Worm (Caenorhabditis elegans) whole organism, mixed stage, embryonic: ENCODE data around the gene pitr-2.

Experiments
- M03D4.4 ChIP-seq: sonication (generic microtip); optimal IDR thresholded peaks from 2 replicates; lab custom pipeline; 2017; ENCODE audit warnings: mild to moderate bottlenecking, missing genetic modification characterization, missing compliant biosample characterization
- bed-3 ChIP-seq: fragments of 200-800 bp; sonication (Bioruptor generic); optimal IDR thresholded peaks from 3 replicates; lab custom pipeline; 2018; ENCODE audit warnings: mild to moderate bottlenecking, missing genetic modification characterization, moderate library complexity, missing compliant biosample characterization
- blmp-1 ChIP-seq: fragments of 150-350 bp; optimal IDR thresholded peaks from 2 replicates; lab custom pipeline; 2014; ENCODE audit warnings: missing biosample characterization, missing genetic modification characterization
- ceh-39 ChIP-seq: fragments of 150-350 bp; optimal IDR thresholded peaks from 2 replicates; lab custom pipeline; 2014; ENCODE audit warnings: missing biosample characterization, missing genetic modification characterization
- ceh-43 ChIP-seq: fragments of 200-800 bp; sonication (Bioruptor generic); optimal IDR thresholded peaks from 2 replicates; lab custom pipeline; 2018; ENCODE audit warnings: mild to moderate bottlenecking, missing genetic modification characterization, moderate library complexity, missing compliant biosample characterization
- ceh-83 ChIP-seq: fragments of 200-800 bp; sonication (Bioruptor generic); optimal IDR thresholded peaks from 2 replicates; lab custom pipeline; 2018; ENCODE audit warnings: mild to moderate bottlenecking, missing genetic modification characterization, missing compliant biosample characterization
- ces-1 ChIP-seq: fragments of 150-350 bp; optimal IDR thresholded peaks from 2 replicates; lab custom pipeline; 2014; ENCODE audit warnings: missing biosample characterization, missing genetic modification reagents, missing genetic modification characterization
- cnd-1 ChIP-seq: fragments of 200-800 bp; sonication (Bioruptor generic); optimal IDR thresholded peaks from 2 replicates; lab custom pipeline; 2018; ENCODE audit warnings: mild to moderate bottlenecking, missing genetic modification characterization, missing compliant biosample characterization
- drap-1 ChIP-seq: fragments of 200-800 bp; sonication (Bioruptor generic); optimal IDR thresholded peaks from 3 replicates; lab custom pipeline; 2018; ENCODE audit warnings: mild to moderate bottlenecking, missing genetic modification characterization, missing compliant biosample characterization
- elt-1 ChIP-seq: sonication (generic microtip); optimal IDR thresholded peaks from 2 replicates; lab custom pipeline; 2017; ENCODE audit warnings: missing genetic modification characterization, mild to moderate bottlenecking, missing compliant biosample characterization, antibody characterized with exemption, moderate library complexity, borderline replicate concordance; ENCODE audit not compliant: insufficient read depth
- elt-3 ChIP-seq: fragments of 150-350 bp; optimal IDR thresholded peaks from 2 replicates; lab custom pipeline; 2014; ENCODE audit warnings: missing biosample characterization, missing genetic modification characterization
- flh-1 ChIP-seq: fragments of 200-800 bp; sonication (Bioruptor generic); optimal IDR thresholded peaks from 2 replicates; lab custom pipeline; 2018; ENCODE audit warnings: mild to moderate bottlenecking, missing genetic modification characterization, moderate library complexity, missing compliant biosample characterization
- ham-2 ChIP-seq: fragments of 200-800 bp; sonication (Bioruptor generic); optimal IDR thresholded peaks from 2 replicates; lab custom pipeline; 2018; ENCODE audit warnings: mild to moderate bottlenecking, missing genetic modification characterization, missing compliant biosample characterization
- hlh-1 ChIP-seq: fragments of 150-350 bp; optimal IDR thresholded peaks from 2 replicates; lab custom pipeline; 2014; ENCODE audit warnings: missing biosample characterization, missing genetic modification reagents, missing genetic modification characterization
- lin-13 ChIP-seq: fragments of 150-350 bp; optimal IDR thresholded peaks from 2 replicates; lab custom pipeline; 2014; ENCODE audit warnings: missing biosample characterization, missing genetic modification characterization
- lsy-2 ChIP-seq: fragments of 150-350 bp; optimal IDR thresholded peaks from 2 replicates; lab custom pipeline; 2014; ENCODE audit warnings: missing biosample characterization, missing genetic modification characterization
- mab-5 ChIP-seq: fragments of 150-350 bp; optimal IDR thresholded peaks from 2 replicates; lab custom pipeline; 2014; ENCODE audit warnings: missing biosample characterization, missing genetic modification characterization
- mls-2 ChIP-seq: sonication (generic microtip); optimal IDR thresholded peaks from 2 replicates; lab custom pipeline; 2016; ENCODE audit warnings: mild to moderate bottlenecking, missing genetic modification characterization, moderate library complexity, missing compliant biosample characterization
- nhr-12 ChIP-seq: fragments of 150-350 bp; optimal IDR thresholded peaks from 2 replicates; lab custom pipeline; 2014; ENCODE audit warnings: missing biosample characterization, missing genetic modification characterization
- nhr-2 ChIP-seq: fragments of 150-350 bp; optimal IDR thresholded peaks from 2 replicates; lab custom pipeline; 2014; ENCODE audit warnings: missing biosample characterization, missing genetic modification characterization
- nhr-28 ChIP-seq: fragments of 150-350 bp; optimal IDR thresholded peaks from 2 replicates; lab custom pipeline; 2014; ENCODE audit warnings: missing biosample characterization, missing genetic modification characterization
- nhr-76 ChIP-seq: sonication (generic microtip); optimal IDR thresholded peaks from 2 replicates; lab custom pipeline; 2017; ENCODE audit warnings: missing biosample characterization, missing genetic modification characterization
- pha-4 ChIP-seq: fragments of 150-350 bp; optimal IDR thresholded peaks from 2 replicates; lab custom pipeline; 2018; ENCODE audit warnings: missing biosample characterization, missing genetic modification reagents, missing genetic modification characterization
- snpc-4 ChIP-seq: fragments of 150-350 bp; optimal IDR thresholded peaks from 2 replicates; lab custom pipeline; 2014; ENCODE audit warnings: missing biosample characterization, missing genetic modification characterization
- sptf-1 ChIP-seq: sonication (generic microtip); optimal IDR thresholded peaks from 2 replicates; lab custom pipeline; 2017; ENCODE audit warnings: mild to moderate bottlenecking, missing genetic modification characterization, moderate library complexity, missing compliant biosample characterization
- tbx-8 ChIP-seq: fragments of 200-800 bp; sonication (Bioruptor generic); optimal IDR thresholded peaks from 2 replicates; lab custom pipeline; 2018; ENCODE audit warnings: mild to moderate bottlenecking, missing genetic modification characterization, moderate library complexity, missing compliant biosample characterization
- unc-120 ChIP-seq: sonication (generic microtip); optimal IDR thresholded peaks from 2 replicates; lab custom pipeline; 2017; ENCODE audit warnings: missing genetic modification characterization, missing compliant biosample characterization; ENCODE audit not compliant: poor library complexity, severe bottlenecking
- unc-39 ChIP-seq: fragments of 150-350 bp; optimal IDR thresholded peaks from 2 replicates; lab custom pipeline; 2014; ENCODE audit warnings: missing biosample characterization, missing genetic modification characterization
- unc-62 ChIP-seq: fragments of 150-350 bp; optimal IDR thresholded peaks from 2 replicates; lab custom pipeline; 2014; ENCODE audit warnings: missing biosample characterization, missing genetic modification reagents, missing genetic modification characterization
- zip-8 ChIP-seq: fragments of 150-350 bp; optimal IDR thresholded peaks from 2 replicates; lab custom pipeline; 2014; ENCODE audit warnings: missing biosample characterization, missing genetic modification characterization

Gene pitr-2

ce11 chrV:9146849-9147557 lies 9.5 kb upstream of the pitr-2 start, which contains the start of gene spl-2:
TSS of gene spl-2 (minus strand) at chrV:9146899.
- TF ChIP-seq lin-13 (no peak), ces-1 (GFP tag; lab: Kevin White, UChicago) (no peak), elt-1 (tag; lab: Kevin White, UChicago) (peak; percentile 72)

DNA sequence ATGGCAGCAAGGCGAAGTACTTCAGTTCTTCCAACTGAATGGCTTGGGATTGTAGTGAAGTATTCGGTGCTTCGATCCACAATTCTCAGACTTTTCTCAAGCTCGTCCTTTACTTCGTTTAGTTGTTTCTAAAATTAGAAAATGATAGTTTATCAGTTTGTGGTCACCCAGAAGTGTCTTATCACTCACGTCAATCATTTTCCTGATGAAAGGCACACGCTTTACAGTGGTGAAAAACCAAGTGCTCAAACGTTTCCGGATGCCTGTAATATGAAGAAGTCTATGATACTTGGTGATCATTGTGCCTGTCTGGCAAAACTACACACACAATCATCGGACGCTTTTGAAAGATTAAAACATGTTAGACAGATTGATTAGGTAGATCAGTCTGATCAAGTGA lies 8.7 kb upstream of the pitr-2 start:
- TF ChIP-seq blmp-1, result no peak
- TF ChIP-seq mls-2 (tag; lab: Kevin White, UChicago), result no peak
- no peak for TF ChIP-seq ceh-39 (tag; lab: Kevin White, UChicago)
- no peak for TF ChIP-seq flh-1
- TF ChIP-seq mab-5 (tag; lab: Kevin White, UChicago), result no peak
- TF ChIP-seq snpc-4 (tag; lab: Kevin White, UChicago), result no peak
- TF ChIP-seq unc-39 (tag; lab: Kevin White, UChicago), result no peak
- no peak for TF ChIP-seq nhr-76 (tag; lab: Kevin White, UChicago)
- TF ChIP-seq, all 35 proteins: peak for 0

ce11 chrV:9143896-9144295 lies 6.4 kb upstream of the pitr-2 start:
- no peak for TF ChIP-seq M03D4.4
- TF ChIP-seq unc-39 (tag; lab: Kevin White, UChicago), result no peak
- TF ChIP-seq mls-2 (tag; lab: Kevin White, UChicago), result no peak
- TF ChIP-seq nhr-12 (tag; lab: Kevin White, UChicago), result no peak
- no peak for TF ChIP-seq bed-3 (GFP tag; lab: Kevin White, UChicago)
- no peak for TF ChIP-seq sptf-1 (tag; lab: Kevin White, UChicago)
- no peak for TF ChIP-seq elt-3 (tag; lab: Kevin White, UChicago)
- TF ChIP-seq snpc-4 (tag; lab: Kevin White, UChicago), result no peak
- TF ChIP-seq nhr-2, result no peak
- TF ChIP-seq nhr-28, result no peak
- no peak for TF ChIP-seq ceh-83
- TF ChIP-seq ceh-39 (tag; lab: Kevin White, UChicago), result no peak
- TF ChIP-seq unc-120 (tag; lab: Kevin White, UChicago), result no peak
- no peak for TF ChIP-seq flh-1
- TF ChIP-seq hlh-1, result no peak
- TF ChIP-seq zip-8 (tag; lab: Kevin White, UChicago), result no peak
- no peak for TF ChIP-seq cnd-1 (tag; lab: Kevin White, UChicago)
- no peak for TF ChIP-seq tbx-8 (GFP tag; lab: Kevin White, UChicago)
- no peak for TF ChIP-seq lsy-2 (tag; lab: Kevin White, UChicago)
- TF ChIP-seq ham-2 (GFP tag; lab: Kevin White, UChicago), result no peak
- TF ChIP-seq, all 35 proteins: peak for 0

- no peak for TF ChIP-seq ham-2 (GFP tag; lab: Kevin White, UChicago)
- TF ChIP-seq drap-1 (GFP tag; lab: Kevin White, UChicago), result no peak
- TF ChIP-seq nhr-12 (tag; lab: Kevin White, UChicago), result no peak
- TF ChIP-seq elt-3 (tag; lab: Kevin White, UChicago), result no peak
- no peak for TF ChIP-seq lsy-2 (tag; lab: Kevin White, UChicago)
- no peak for TF ChIP-seq ceh-39 (tag; lab: Kevin White, UChicago)
- TF ChIP-seq lin-13, result no peak
These were observed 3.8 kb upstream of the pitr-2 start, which contains the start of gene pitr-3 for ce11 chrV:9141297-9141696. TSS of gene pitr-3 (minus strand) at chrV:9141397.

DNA sequence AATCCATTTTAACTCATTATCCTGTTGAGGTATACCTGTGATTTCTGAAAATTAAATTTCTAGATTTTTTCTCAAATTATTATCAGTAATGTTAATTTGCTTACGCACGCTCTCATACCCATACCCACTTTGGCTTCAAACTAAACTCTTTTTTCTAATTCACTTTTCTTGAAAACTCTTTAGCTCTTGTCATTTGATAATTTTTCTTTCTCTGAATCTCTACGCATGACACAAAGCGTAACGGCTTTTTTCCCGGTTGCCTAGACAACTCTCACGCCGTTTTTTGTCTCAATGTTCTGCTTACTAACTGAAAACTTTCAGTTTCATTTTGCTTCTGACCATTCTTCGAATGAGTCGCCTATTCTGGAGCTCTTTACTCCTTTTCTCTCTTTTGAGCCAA lies 3.6 kb downstream of the pitr-2 start, which contains the start of gene B0222.1:
Gene B0222.1, plus strand, starts transcription at position 306 of the 400 bp plus-strand sequence.
- TF ChIP-seq pha-4 (tag; lab: Kevin White, UChicago), result no peak
- no peak for TF ChIP-seq unc-62 (GFP tag; lab: Kevin White, UChicago)
- TF ChIP-seq lsy-2 (tag; lab: Kevin White, UChicago), result no peak
- no peak for TF ChIP-seq flh-1
- no peak for TF ChIP-seq mab-5 (tag; lab: Kevin White, UChicago)
- TF ChIP-seq nhr-76 (tag; lab: Kevin White, UChicago), result no peak
- TF ChIP-seq, all 35 proteins: peak for 0

DNA sequence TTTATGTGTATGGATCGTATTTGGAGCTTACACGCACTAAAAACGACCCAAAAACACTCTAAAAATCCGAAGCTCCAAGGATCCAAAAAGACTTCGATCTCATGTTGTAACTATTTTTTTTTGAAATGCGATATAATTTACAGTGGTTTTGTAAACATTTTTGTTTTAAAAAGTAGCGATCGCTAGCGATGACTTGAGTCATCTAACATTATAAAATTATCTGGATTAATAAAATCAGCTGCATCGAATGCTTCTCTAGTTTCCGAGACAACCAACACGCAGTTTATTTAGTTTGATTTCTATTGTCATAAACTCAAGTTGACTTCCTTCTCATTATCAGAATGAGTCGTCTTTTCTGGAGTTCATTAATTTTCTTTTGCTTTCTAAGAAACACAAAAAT lies 5.5 kb downstream of the pitr-2 start, which contains the start of gene F21C10.1:
Gene F21C10.1, plus strand, starts transcription at position 301 of the 400 bp plus-strand sequence.
- TF ChIP-seq ces-1 (GFP tag; lab: Kevin White, UChicago), result no peak
- TF ChIP-seq snpc-4 (tag; lab: Kevin White, UChicago), result no peak
- TF ChIP-seq pha-4 (tag; lab: Kevin White, UChicago), result no peak
- no peak for TF ChIP-seq drap-1 (GFP tag; lab: Kevin White, UChicago)
- no peak for TF ChIP-seq unc-120 (tag; lab: Kevin White, UChicago)
- TF ChIP-seq blmp-1, result no peak
- no peak for TF ChIP-seq nhr-12 (tag; lab: Kevin White, UChicago)
- TF ChIP-seq hlh-1, result no peak
- no peak for TF ChIP-seq elt-3 (tag; lab: Kevin White, UChicago)
- no peak for TF ChIP-seq nhr-2
- TF ChIP-seq ceh-43, result no peak
